Worm (Caenorhabditis elegans) whole organism, early embryonic: ENCODE data around the gene fbxa-64.

Experiments
- B0310.2 ChIP-seq: sonication (generic microtip); optimal IDR thresholded peaks from 2 replicates; lab custom pipeline; 2016; ENCODE audit warnings: mild to moderate bottlenecking, missing genetic modification characterization, missing compliant biosample characterization
- aly-1 ChIP-seq: sonication (generic microtip); optimal IDR thresholded peaks from 2 replicates; lab custom pipeline; 2016; ENCODE audit warnings: missing genetic modification characterization, missing compliant biosample characterization
- ama-1 ChIP-seq: fragments of 150-350 bp; optimal IDR thresholded peaks from 2 replicates; lab custom pipeline; 2014
- ceh-36 ChIP-seq: sonication (generic microtip); optimal IDR thresholded peaks from 2 replicates; lab custom pipeline; 2016; ENCODE audit warnings: missing genetic modification characterization, inconsistent platforms, missing compliant biosample characterization
- flt-1 ChIP-seq: fragments of 200-800 bp; sonication (Bioruptor generic); IDR thresholded peaks from 2 replicates; pipeline ENCODE4 v1.3.6; 2022; ENCODE audit warnings: missing genetic modification characterization, missing compliant biosample characterization
- hmbx-1 ChIP-seq: sonication (generic microtip); optimal IDR thresholded peaks from 2 replicates; lab custom pipeline; 2016; ENCODE audit warnings: mild to moderate bottlenecking, missing genetic modification characterization, missing compliant biosample characterization
- hmg-4 ChIP-seq: fragments of 200-800 bp; sonication (Bioruptor generic); optimal IDR thresholded peaks from 2 replicates; lab custom pipeline; 2018; ENCODE audit warnings: mild to moderate bottlenecking, missing genetic modification characterization, missing compliant biosample characterization
- hnd-1 ChIP-seq: sonication (generic microtip); optimal IDR thresholded peaks from 2 replicates; lab custom pipeline; 2016; ENCODE audit warnings: missing genetic modification characterization, missing compliant biosample characterization
- pes-1 ChIP-seq: fragments of 200-800 bp; sonication (Bioruptor generic); IDR thresholded peaks from 2 replicates; pipeline ENCODE4 v1.3.6; 2022; ENCODE audit warnings: missing genetic modification reagents, missing genetic modification characterization, missing compliant biosample characterization
- scrt-1 ChIP-seq: fragments of 200-800 bp; sonication (Bioruptor generic); IDR thresholded peaks from 2 replicates; pipeline ENCODE4 v1.3.6; 2022; ENCODE audit warnings: missing genetic modification characterization, missing compliant biosample characterization
- sea-1 ChIP-seq: fragments of 200-800 bp; sonication (Bioruptor generic); conservative IDR thresholded peaks from 2 replicates; pipeline ENCODE4 v1.3.6; 2022; ENCODE audit warnings: missing genetic modification characterization, missing compliant biosample characterization
- tbx-11 ChIP-seq: fragments of 200-800 bp; sonication (Bioruptor generic); IDR thresholded peaks from 2 replicates; pipeline ENCODE4 v1.3.6; 2022; ENCODE audit warnings: missing genetic modification characterization, missing compliant biosample characterization
- tbx-37 ChIP-seq: fragments of 200-800 bp; sonication (Bioruptor generic); conservative IDR thresholded peaks from 2 replicates; pipeline ENCODE4 v1.3.6; 2022; ENCODE audit warnings: missing genetic modification reagents, missing genetic modification characterization, missing compliant biosample characterization

- TF ChIP-seq aly-1 (tag; lab: Kevin White, UChicago), result no peak
- TF ChIP-seq tbx-11 (GFP tag; lab: Robert Waterston, UW), result no peak
- no peak for TF ChIP-seq ama-1 (lab: Kevin White, UChicago)
- TF ChIP-seq hmbx-1 (tag; lab: Kevin White, UChicago), result no peak
- TF ChIP-seq tbx-37 (GFP tag; lab: Robert Waterston, UW), result no peak
- no peak for TF ChIP-seq sea-1 (GFP tag; lab: Robert Waterston, UW)
- TF ChIP-seq hmg-4 (GFP tag; lab: Kevin White, UChicago), result no peak
- TF ChIP-seq ceh-36, result no peak
- no peak for TF ChIP-seq B0310.2 (tag; lab: Kevin White, UChicago)
- no peak for TF ChIP-seq flt-1
- no peak for TF ChIP-seq hnd-1 (tag; lab: Kevin White, UChicago)
- TF ChIP-seq scrt-1, result no peak
- TF ChIP-seq pes-1 (GFP tag; lab: Robert Waterston, UW), result no peak
Observed at ce11 chrV:3241175-3241574, 36.8 kb downstream of the fbxa-64 start, which contains the start of gene srj-11.
